Worm (Caenorhabditis elegans): ENCODE data around the gene Y41C4A.32.

- TF ChIP-seq ama-1 (optimal IDR thresholded peaks at IDR 0.05) (no peak), B0310.2 (tag; optimal IDR thresholded peaks at IDR 0.05) (no peak), scrt-1 (GFP tag; IDR thresholded peaks at IDR 0.05) (no peak), flt-1 (GFP tag; IDR thresholded peaks at IDR 0.05) (no peak), tbx-37 (GFP tag; conservative IDR thresholded peaks at IDR 0.05) (no peak), tra-4 (tag; optimal IDR thresholded peaks at IDR 0.05) (no peak), ceh-36 (tag; optimal IDR thresholded peaks at IDR 0.05) (no peak), tbx-11 (GFP tag; IDR thresholded peaks at IDR 0.05) (no peak), hmbx-1 (tag; optimal IDR thresholded peaks at IDR 0.05) (no peak), aly-1 (tag; optimal IDR thresholded peaks at IDR 0.05) (no peak)
Observed at ce11 chrIII:11730850-11731249, 9.3 kb downstream of the Y41C4A.32 start.
